Worm (Caenorhabditis elegans) whole organism, L4 larva: ENCODE measurements around the gene Y50D4A.1.

Experiments
- F26F4.8 ChIP-seq: fragments of 200-800 bp; sonication (Bioruptor generic); conservative IDR thresholded peaks from 2 replicates; pipeline ENCODE4 v1.3.6; 2022; ENCODE audit warnings: missing genetic modification characterization, missing compliant biosample characterization
- F37D6.2 ChIP-seq: sonication (generic microtip); optimal IDR thresholded peaks from 2 replicates; lab custom pipeline; 2016; ENCODE audit warnings: mild to moderate bottlenecking, missing genetic modification characterization, missing compliant biosample characterization
- F44E2.7 ChIP-seq: fragments of 200-800 bp; sonication (Bioruptor generic); IDR thresholded peaks from 2 replicates; pipeline ENCODE4 v2.1.2; 2022; ENCODE audit warnings: missing genetic modification characterization, missing compliant biosample characterization
- F49E8.2 ChIP-seq: sonication (generic microtip); optimal IDR thresholded peaks from 2 replicates; lab custom pipeline; 2016; ENCODE audit warnings: missing compliant biosample characterization, mild to moderate bottlenecking, missing genetic modification characterization, borderline replicate concordance
- R02D3.7 ChIP-seq: fragments of 150-350 bp; sonication (generic microtip); optimal IDR thresholded peaks from 3 replicates; lab custom pipeline; 2014; ENCODE audit warnings: missing biosample characterization, missing genetic modification characterization
- T20F7.1 ChIP-seq: fragments of 200-800 bp; sonication (Bioruptor generic); optimal IDR thresholded peaks from 2 replicates; lab custom pipeline; 2018; ENCODE audit warnings: mild to moderate bottlenecking, missing genetic modification characterization, missing compliant biosample characterization
- T26A8.4 ChIP-seq: fragments of 200-800 bp; sonication (Bioruptor generic); IDR thresholded peaks from 2 replicates; pipeline ENCODE4 v1.3.6; 2022; ENCODE audit warnings: missing genetic modification characterization, missing compliant biosample characterization
- Y105C5A.15 ChIP-seq: fragments of 200-800 bp; sonication (Bioruptor generic); IDR thresholded peaks from 2 replicates; pipeline ENCODE4 v1.3.6; 2022; ENCODE audit warnings: missing genetic modification characterization, missing compliant biosample characterization
- Y48G9A.11 ChIP-seq: fragments of 200-800 bp; sonication (Bioruptor generic); IDR thresholded peaks from 2 replicates; pipeline ENCODE4 v1.3.6; 2022; ENCODE audit warnings: missing genetic modification reagents, missing genetic modification characterization, missing compliant biosample characterization
- Y5F2A.4 ChIP-seq: fragments of 200-800 bp; sonication (Bioruptor generic); optimal IDR thresholded peaks from 2 replicates; lab custom pipeline; 2018; ENCODE audit warnings: mild to moderate bottlenecking, missing genetic modification characterization, missing compliant biosample characterization
- ZK546.5 ChIP-seq, 2 experiments: sonication (generic microtip); optimal IDR thresholded peaks; 2 replicates each; lab custom pipeline; 2017; ENCODE audit warnings: missing biosample characterization in 2 of 2, missing genetic modification characterization in 2 of 2
- aha-1 ChIP-seq: fragments of 150-350 bp; peaks from one replicate; lab custom pipeline; 2014; ENCODE audit warnings: missing biosample characterization, missing genetic modification characterization
- ceh-20 ChIP-seq: fragments of 200-800 bp; sonication (Bioruptor generic); IDR thresholded peaks from 2 replicates; pipeline ENCODE4 v1.3.6; 2022; ENCODE audit warnings: missing genetic modification reagents, missing genetic modification characterization, missing compliant biosample characterization
- ceh-28 ChIP-seq: fragments of 150-350 bp; optimal IDR thresholded peaks from 2 replicates; lab custom pipeline; 2014; ENCODE audit warnings: missing biosample characterization, missing genetic modification reagents, missing genetic modification characterization
- ceh-44 ChIP-seq: fragments of 200-800 bp; sonication (Bioruptor generic); IDR thresholded peaks from 2 replicates; pipeline ENCODE4 v1.3.6; 2022; ENCODE audit warnings: missing genetic modification reagents, missing genetic modification characterization, missing compliant biosample characterization
- ceh-62 ChIP-seq: sonication (generic microtip); optimal IDR thresholded peaks from 2 replicates; lab custom pipeline; 2017; ENCODE audit warnings: missing biosample characterization, missing genetic modification characterization
- ceh-82 ChIP-seq: sonication (generic microtip); optimal IDR thresholded peaks from 2 replicates; lab custom pipeline; 2017; ENCODE audit warnings: missing biosample characterization, missing genetic modification characterization
- ces-1 ChIP-seq: fragments of 150-350 bp; sonication (generic microtip); optimal IDR thresholded peaks from 4 replicates; lab custom pipeline; 2014; ENCODE audit warnings: missing biosample characterization, missing genetic modification reagents, missing genetic modification characterization
- daf-8 ChIP-seq: fragments of 200-800 bp; sonication (Bioruptor generic); IDR thresholded peaks from 2 replicates; pipeline ENCODE4 v1.3.6; 2022; ENCODE audit warnings: missing genetic modification characterization, missing compliant biosample characterization
- dmd-6 ChIP-seq: fragments of 200-800 bp; sonication (Bioruptor generic); IDR thresholded peaks from 2 replicates; pipeline ENCODE4 v1.3.6; 2022; ENCODE audit warnings: missing genetic modification reagents, missing genetic modification characterization, missing compliant biosample characterization
- duxl-1 ChIP-seq: sonication (generic microtip); optimal IDR thresholded peaks from 2 replicates; lab custom pipeline; 2016; ENCODE audit warnings: mild to moderate bottlenecking, missing genetic modification characterization, moderate library complexity, missing compliant biosample characterization; ENCODE audit not compliant: poor library complexity
- dve-1 ChIP-seq: sonication (generic microtip); optimal IDR thresholded peaks from 2 replicates; lab custom pipeline; 2017; ENCODE audit warnings: antibody characterized with exemption, mild to moderate bottlenecking, missing genetic modification characterization, missing compliant biosample characterization; ENCODE audit not compliant: insufficient read depth
- gei-8 ChIP-seq: fragments of 200-800 bp; sonication (Bioruptor generic); optimal IDR thresholded peaks from 2 replicates; lab custom pipeline; 2018; ENCODE audit warnings: mild to moderate bottlenecking, missing genetic modification characterization, missing compliant biosample characterization
- hlh-30 ChIP-seq: sonication (generic microtip); optimal IDR thresholded peaks from 2 replicates; lab custom pipeline; 2017; ENCODE audit warnings: antibody characterized with exemption, mild to moderate bottlenecking, missing genetic modification characterization, missing compliant biosample characterization; ENCODE audit not compliant: insufficient read depth
- lin-1 ChIP-seq: fragments of 200-800 bp; sonication (Bioruptor generic); IDR thresholded peaks from 2 replicates; pipeline ENCODE4 v1.3.6; 2022; ENCODE audit warnings: missing genetic modification reagents, missing genetic modification characterization, missing compliant biosample characterization
- lin-13 ChIP-seq: fragments of 150-350 bp; optimal IDR thresholded peaks from 2 replicates; lab custom pipeline; 2014; ENCODE audit warnings: missing biosample characterization, missing genetic modification reagents, missing genetic modification characterization
- lin-15B ChIP-seq: fragments of 150-350 bp; sonication (generic microtip); optimal IDR thresholded peaks from 3 replicates; lab custom pipeline; 2014; ENCODE audit warnings: missing biosample characterization, missing genetic modification characterization
- lin-39 ChIP-seq: fragments of 150-350 bp; optimal IDR thresholded peaks from 2 replicates; lab custom pipeline; 2014; ENCODE audit warnings: missing biosample characterization, missing genetic modification reagents, missing genetic modification characterization
- madf-5 ChIP-seq, 2 experiments: fragments of 200-800 bp; sonication (Bioruptor generic); IDR thresholded peaks; 2 replicates each; pipeline ENCODE4 v1.3.6; 2022; ENCODE audit warnings: missing compliant biosample characterization in 2 of 2, missing genetic modification characterization in 2 of 2
- madf-9 ChIP-seq: fragments of 200-800 bp; sonication (Bioruptor generic); conservative IDR thresholded peaks from 2 replicates; pipeline ENCODE4 v1.3.6; 2022; ENCODE audit warnings: missing genetic modification reagents, missing genetic modification characterization, missing compliant biosample characterization
- mes-2 ChIP-seq: sonication (generic microtip); optimal IDR thresholded peaks from 2 replicates; lab custom pipeline; 2016; ENCODE audit warnings: missing genotype, mild to moderate bottlenecking, missing genetic modification characterization, missing compliant biosample characterization; ENCODE audit not compliant: poor library complexity, severe bottlenecking
- mxl-2 ChIP-seq: fragments of 200-800 bp; sonication (Bioruptor generic); conservative IDR thresholded peaks from 2 replicates; pipeline ENCODE4 v1.3.6; 2022; ENCODE audit warnings: missing genetic modification reagents, missing genetic modification characterization, missing compliant biosample characterization
- nhr-11 ChIP-seq: fragments of 150-350 bp; optimal IDR thresholded peaks from 2 replicates; lab custom pipeline; 2014; ENCODE audit warnings: missing biosample characterization, missing genetic modification characterization
- nhr-237 ChIP-seq: sonication (generic microtip); optimal IDR thresholded peaks from 2 replicates; lab custom pipeline; 2017; ENCODE audit warnings: missing biosample characterization, missing genetic modification characterization
- nhr-25 ChIP-seq: sonication (generic microtip); optimal IDR thresholded peaks from 2 replicates; lab custom pipeline; 2017; ENCODE audit warnings: missing genetic modification characterization, mild to moderate bottlenecking, missing compliant biosample characterization, antibody characterized with exemption, moderate library complexity, borderline replicate concordance; ENCODE audit not compliant: insufficient read depth
- nhr-6 ChIP-seq: fragments of 150-350 bp; optimal IDR thresholded peaks from 2 replicates; lab custom pipeline; 2014; ENCODE audit warnings: missing biosample characterization, missing genetic modification characterization
- pha-4 ChIP-seq, 2 experiments: fragments of 150-350 bp in 1 of 2; fragments of 200-800 bp in 1 of 2; sonication (Bioruptor generic) in 1 of 2; IDR thresholded peaks in 1 of 2; optimal IDR thresholded peaks in 1 of 2; 2 replicates each; pipeline versions ENCODE4 v1.3.6 to Lab custom; 2014 to 2022; ENCODE audit warnings: missing genetic modification characterization in 2 of 2, missing genetic modification reagents in 2 of 2, missing biosample characterization in 1 of 2, missing compliant biosample characterization in 1 of 2
- php-3 ChIP-seq: fragments of 200-800 bp; sonication (Bioruptor generic); IDR thresholded peaks from 2 replicates; pipeline ENCODE4 v1.3.6; 2022; ENCODE audit warnings: missing genetic modification reagents, missing genetic modification characterization, missing compliant biosample characterization
- pqm-1 ChIP-seq: sonication (generic microtip); optimal IDR thresholded peaks from 2 replicates; lab custom pipeline; 2017; ENCODE audit warnings: missing biosample characterization, missing genetic modification characterization
- snpc-4 ChIP-seq: fragments of 150-350 bp; optimal IDR thresholded peaks from 2 replicates; lab custom pipeline; 2014; ENCODE audit warnings: missing biosample characterization, missing genetic modification characterization
- spr-1 ChIP-seq: sonication (generic microtip); optimal IDR thresholded peaks from 2 replicates; lab custom pipeline; 2016; ENCODE audit warnings: mild to moderate bottlenecking, missing genetic modification characterization, missing compliant biosample characterization
- unc-62 ChIP-seq, 3 experiments: fragments of 150-350 bp in 1 of 3; sonication (generic microtip); optimal IDR thresholded peaks in 2 of 3; peaks in 1 of 3; 1 replicate in 1 of 3; 2 replicates in 2 of 3; lab custom pipeline; 2014 to 2017; ENCODE audit warnings: missing biosample characterization in 3 of 3, missing genetic modification characterization in 3 of 3, missing genetic modification reagents in 3 of 3, missing genotype in 1 of 3
- vab-7 ChIP-seq: fragments of 200-800 bp; sonication (Bioruptor generic); IDR thresholded peaks from 2 replicates; pipeline ENCODE4 v1.3.6; 2022; ENCODE audit warnings: missing genetic modification reagents, missing genetic modification characterization, missing compliant biosample characterization
- zag-1 ChIP-seq: fragments of 150-350 bp; optimal IDR thresholded peaks from 2 replicates; lab custom pipeline; 2014; ENCODE audit warnings: missing biosample characterization, missing genetic modification characterization
- zfp-3 ChIP-seq: fragments of 200-800 bp; sonication (Bioruptor generic); conservative IDR thresholded peaks from 2 replicates; pipeline ENCODE4 v1.3.6; 2022; ENCODE audit warnings: missing genetic modification reagents, missing genetic modification characterization, missing compliant biosample characterization
- zip-11 ChIP-seq: fragments of 200-800 bp; sonication (Bioruptor generic); IDR thresholded peaks from 2 replicates; pipeline ENCODE4 v1.3.6; 2022; ENCODE audit warnings: missing genetic modification characterization, missing compliant biosample characterization

Y50D4A.1 gene

DNA sequence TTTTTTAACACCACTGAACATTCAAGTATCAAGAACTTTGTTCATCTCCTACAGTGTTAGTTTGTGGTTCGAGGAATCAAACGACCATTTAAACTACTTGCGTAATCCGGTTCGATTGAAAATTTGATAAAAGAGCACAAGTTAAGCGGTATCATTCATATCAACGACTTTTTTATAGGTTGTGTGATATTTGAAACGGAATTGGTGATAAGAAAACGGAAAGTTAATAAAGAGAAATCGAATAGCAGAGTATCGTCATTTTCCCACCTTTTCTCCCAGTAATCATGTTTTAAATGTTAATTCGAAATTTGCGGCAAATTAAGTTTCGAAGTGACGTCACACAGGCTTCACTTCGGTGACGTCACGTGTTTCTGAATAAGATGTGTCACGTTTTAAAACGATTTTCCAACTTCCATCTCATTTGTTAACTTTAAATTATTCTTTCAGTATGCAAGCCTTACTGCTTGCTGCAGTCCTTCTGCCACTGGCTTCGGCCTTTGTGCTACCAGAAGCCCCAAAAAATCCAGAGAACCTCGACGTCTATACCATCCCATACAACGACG is 31.3 kb upstream of the Y50D4A.1 start, which contains the start of gene T21H3.1 (continued):
- TF ChIP-seq nhr-11 (tag; lab: Kevin White, UChicago) (no peak), pqm-1 (tag; lab: Kevin White, UChicago) (peak; percentile 95), ceh-82 (tag; lab: Kevin White, UChicago) (no peak), zag-1 (tag; lab: Kevin White, UChicago) (no peak), ceh-28 (tag; lab: Kevin White, UChicago) (no peak), ZK546.5 (tag; optimal IDR thresholded peaks at IDR 0.05; lab: Kevin White, UChicago) (no peak), madf-5 (GFP tag; IDR thresholded peaks at IDR 0.05; lab: Robert Waterston, UW) (no peak), nhr-237 (tag; lab: Kevin White, UChicago) (no peak), R02D3.7 (no peak), zip-11 (GFP tag; lab: Robert Waterston, UW) (no peak), ceh-20 (GFP tag; lab: Robert Waterston, UW) (no peak), aha-1 (tag; lab: Kevin White, UChicago) (peak; percentile 6), F26F4.8 (no peak), ceh-44 (GFP tag; lab: Robert Waterston, UW) (no peak), Y105C5A.15 (GFP tag; lab: Robert Waterston, UW) (no peak)

DNA sequence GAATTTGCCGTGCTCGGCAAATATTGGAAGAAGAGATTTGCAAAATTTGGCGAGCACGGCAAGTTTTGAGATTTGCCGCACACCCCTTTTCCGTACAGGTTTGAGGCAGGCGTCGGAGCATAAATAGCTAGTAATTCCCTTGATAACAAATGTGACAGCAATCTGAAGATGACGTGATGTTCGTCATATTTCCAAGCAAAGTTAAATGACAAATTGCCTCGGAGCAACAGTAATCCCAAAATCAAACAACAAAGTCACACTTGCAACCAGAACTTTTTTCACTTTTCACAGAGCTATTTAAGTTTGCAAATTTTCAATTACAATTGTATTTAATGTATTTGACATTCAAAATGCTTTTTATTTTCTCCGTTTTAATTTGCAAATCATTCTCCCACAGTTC is 28.4 kb upstream of the Y50D4A.1 start, which contains the start of gene F25A2.1:
F25A2.1 (plus strand) TSS at position 301 of the 400 bp plus-strand sequence.
- TF ChIP-seq spr-1 (tag; lab: Kevin White, UChicago) (no peak), ces-1 (no peak), F26F4.8 (no peak), unc-62 (GFP tag; optimal IDR thresholded peaks at IDR 0.05 in 1 of 2; lab: Kevin White, UChicago) (peak in 1 of 2 experiments; percentile 43), unc-62 (tag; optimal IDR thresholded peaks at IDR 0.05; lab: Kevin White, UChicago) (no peak), gei-8 (GFP tag; lab: Kevin White, UChicago) (no peak), dmd-6 (GFP tag; lab: Robert Waterston, UW) (peak; percentile 51)

DNA sequence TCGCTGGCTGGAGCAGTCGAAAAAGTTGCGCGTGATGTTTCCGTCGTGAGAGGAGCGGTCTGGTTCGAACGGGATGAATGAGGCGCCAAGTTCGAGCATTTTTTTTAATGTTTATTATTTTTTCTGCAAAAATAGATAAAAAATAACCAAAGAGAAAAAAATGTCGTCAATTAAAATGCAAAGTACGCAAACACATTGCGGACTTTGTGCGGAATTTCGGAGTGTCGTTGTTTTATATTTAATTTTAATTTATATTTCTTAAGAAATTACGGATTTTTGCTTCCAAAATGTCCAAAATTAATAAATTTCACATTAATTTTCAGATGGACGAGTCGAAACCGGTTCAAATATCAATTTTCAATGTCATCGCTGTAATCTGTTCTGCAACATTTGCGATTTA is 11.7 kb upstream of the Y50D4A.1 start, which contains the start of the genes wrb-1 and Y50D4A.4:
wrb-1 (plus strand) TSS at position 78 of the 400 bp plus-strand sequence.
Y50D4A.4 (minus strand) TSS at position 133 of the 400 bp plus-strand sequence.
- no peak for TF ChIP-seq hlh-30 (tag; lab: Kevin White, UChicago)
- no peak for TF ChIP-seq F44E2.7 (GFP tag; lab: Robert Waterston, UW)
- no peak for TF ChIP-seq snpc-4 (tag; lab: Kevin White, UChicago)
- no peak for TF ChIP-seq T26A8.4 (GFP tag; lab: Robert Waterston, UW)
- TF ChIP-seq F37D6.2 (tag; lab: Kevin White, UChicago), result no peak
- no peak for TF ChIP-seq Y5F2A.4
- TF ChIP-seq vab-7 (GFP tag; lab: Robert Waterston, UW), result no peak
- TF ChIP-seq dve-1 (tag; lab: Kevin White, UChicago), result peak; percentile 53
- peak; percentile 17 for TF ChIP-seq nhr-6 (tag; lab: Kevin White, UChicago)
- no peak for TF ChIP-seq nhr-25 (tag; lab: Kevin White, UChicago)
- no peak for TF ChIP-seq zip-11 (GFP tag; lab: Robert Waterston, UW)
- no peak for TF ChIP-seq php-3 (GFP tag; lab: Robert Waterston, UW)
- peak; percentile 87 for TF ChIP-seq mes-2
- no peak for TF ChIP-seq pha-4 (GFP tag; IDR thresholded peaks at IDR 0.05; lab: Robert Waterston, UW)
- peak; percentile 18 for TF ChIP-seq pha-4 (tag; optimal IDR thresholded peaks at IDR 0.05; lab: Kevin White, UChicago)
- TF ChIP-seq zfp-3, result no peak
- peak; percentile 93 for TF ChIP-seq Y48G9A.11 (GFP tag; lab: Robert Waterston, UW)
- TF ChIP-seq F49E8.2 (tag; lab: Kevin White, UChicago), result no peak
- no peak for TF ChIP-seq lin-15B (tag; lab: Kevin White, UChicago)
- TF ChIP-seq duxl-1 (tag; lab: Kevin White, UChicago), result no peak
- no peak for TF ChIP-seq madf-9
- TF ChIP-seq mxl-2, result no peak
- TF ChIP-seq T20F7.1 (GFP tag; lab: Kevin White, UChicago), result peak; percentile 97
- TF ChIP-seq spr-1 (tag; lab: Kevin White, UChicago), result no peak
- TF ChIP-seq F26F4.8, result no peak
- no peak for TF ChIP-seq daf-8 (GFP tag; lab: Robert Waterston, UW)
- no peak for TF ChIP-seq lin-39 (tag; lab: Kevin White, UChicago)
- TF ChIP-seq lin-13 (GFP tag; lab: Kevin White, UChicago), result no peak
- TF ChIP-seq lin-1, result no peak
- no peak for TF ChIP-seq ceh-62
